Fruit fly (Drosophila melanogaster): ENCODE data around the gene CG14352.

DNA sequence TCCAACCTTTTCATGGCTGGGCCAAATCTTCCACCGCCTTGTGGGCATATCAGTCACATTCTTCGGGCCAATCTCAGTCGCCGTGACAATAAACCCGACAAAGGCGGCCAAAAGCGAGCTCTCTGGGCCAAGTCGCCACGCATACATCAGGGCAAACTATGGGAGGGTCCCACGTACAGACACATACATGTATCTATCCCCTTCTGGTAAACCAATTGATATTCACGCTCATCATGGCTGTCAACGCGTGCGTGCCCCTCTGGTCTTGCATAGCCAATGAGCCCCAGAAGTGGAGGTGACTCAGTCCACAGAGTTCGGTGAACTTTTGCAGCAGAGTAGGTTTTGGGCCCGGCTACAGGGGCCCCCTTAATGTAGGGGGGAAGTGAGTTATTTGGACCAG, 14.5 kb upstream of the CG14352 start:
- TF ChIP-seq dl (GFP tag; optimal IDR thresholded peaks at IDR 0.05; ENCODE audit: insufficient read depth in 1 of 2, partially characterized antibody in 2 of 2) = no peak
- TF ChIP-seq Hnf4 (GFP tag; optimal IDR thresholded peaks at IDR 0.05) = no peak
- TF ChIP-seq tai (GFP tag; optimal IDR thresholded peaks at IDR 0.05) = no peak
- no peak for TF ChIP-seq brk (GFP tag; optimal IDR thresholded peaks at IDR 0.05)
- TF ChIP-seq Abd-B (GFP tag; optimal IDR thresholded peaks at IDR 0.05) = no peak
- TF ChIP-seq foxo (GFP tag; optimal IDR thresholded peaks at IDR 0.05) = no peak
- no peak for TF ChIP-seq pan (optimal IDR thresholded peaks at IDR 0.05)
- TF ChIP-seq lola (GFP tag; optimal IDR thresholded peaks at IDR 0.05) = no peak
- TF ChIP-seq fru (GFP tag; optimal IDR thresholded peaks at IDR 0.05) = no peak

All from whole organism, wandering third instar larva.